Fruit fly (Drosophila melanogaster) whole organism, embryonic: Measurements from ENCODE around the gene CG5359.
A peak's percentile ranks its signal among the peaks of the same experiment; 100 is the strongest.

ENCODE experiments used
- Adf1 ChIP-seq: fragments of 200-800 bp; sonication (Bioruptor generic); IDR thresholded peaks from 2 replicates; pipeline ENCODE4 v1.3.6; 2022; ENCODE audit warnings: missing biosample characterization, missing genetic modification characterization
- Asciz ChIP-seq: fragments of 200-800 bp; sonication (Bioruptor generic); optimal IDR thresholded peaks from 2 replicates; lab custom pipeline; 2017; ENCODE audit warnings: missing biosample characterization, mild to moderate bottlenecking, missing genetic modification characterization, missing genetic modification reagents
- Atf3 ChIP-seq: fragments of 200-800 bp; sonication (Bioruptor generic); optimal IDR thresholded peaks from 3 replicates; lab custom pipeline; 2016; ENCODE audit warnings: missing biosample characterization, missing genetic modification characterization
- BEAF-32 ChIP-seq: fragments of 200-800 bp; sonication (Bioruptor generic); optimal IDR thresholded peaks from 3 replicates; lab custom pipeline; 2017; ENCODE audit warnings: missing biosample characterization, missing genetic modification characterization, mild to moderate bottlenecking, moderate library complexity, missing genetic modification reagents
- CG10209 ChIP-seq: fragments of 200-800 bp; sonication (Bioruptor generic); optimal IDR thresholded peaks from 3 replicates; lab custom pipeline; 2017; ENCODE audit warnings: missing biosample characterization, mild to moderate bottlenecking, missing genetic modification characterization, missing genetic modification reagents
- CG10565 ChIP-seq: fragments of 200-800 bp; sonication (Bioruptor generic); optimal IDR thresholded peaks from 3 replicates; lab custom pipeline; 2016; ENCODE audit warnings: missing biosample characterization, mild to moderate bottlenecking, missing genetic modification characterization
- CG11247 ChIP-seq: fragments of 200-800 bp; sonication (Bioruptor generic); IDR thresholded peaks from 2 replicates; pipeline ENCODE4 v1.3.6; 2022; ENCODE audit warnings: missing biosample characterization, missing genetic modification characterization
- CG11723 ChIP-seq: fragments of 200-800 bp; sonication (Bioruptor generic); optimal IDR thresholded peaks from 2 replicates; lab custom pipeline; 2017; ENCODE audit warnings: missing biosample characterization, mild to moderate bottlenecking, missing genetic modification characterization
- CG12155 ChIP-seq: fragments of 200-800 bp; sonication (Bioruptor generic); optimal IDR thresholded peaks from 3 replicates; lab custom pipeline; 2016; ENCODE audit warnings: missing biosample characterization, missing genetic modification characterization
- CG13287 ChIP-seq: fragments of 200-800 bp; sonication (Bioruptor generic); IDR thresholded peaks from 2 replicates; pipeline ENCODE4 v1.3.6; 2022; ENCODE audit warnings: missing biosample characterization, missing genetic modification characterization; ENCODE audit not compliant: partially characterized antibody
- CG14441 ChIP-seq: fragments of 200-800 bp; sonication (Bioruptor generic); IDR thresholded peaks from 2 replicates; pipeline ENCODE4 v1.3.6; 2022; ENCODE audit warnings: missing biosample characterization, missing genetic modification characterization
- CG14667 ChIP-seq: fragments of 200-800 bp; sonication (Bioruptor generic); IDR thresholded peaks from 2 replicates; pipeline ENCODE4 v1.3.6; 2022; ENCODE audit warnings: missing biosample characterization, missing genetic modification characterization
- CG1602 ChIP-seq: fragments of 200-800 bp; sonication (Bioruptor generic); optimal IDR thresholded peaks from 3 replicates; lab custom pipeline; 2016; ENCODE audit warnings: missing biosample characterization, missing genetic modification characterization
- CG1603 ChIP-seq: fragments of 200-800 bp; sonication (Bioruptor generic); optimal IDR thresholded peaks from 2 replicates; lab custom pipeline; 2019; ENCODE audit warnings: missing biosample characterization, mild to moderate bottlenecking, missing genetic modification characterization, moderate library complexity
- CG17568 ChIP-seq: fragments of 200-800 bp; sonication (Bioruptor generic); optimal IDR thresholded peaks from 2 replicates; lab custom pipeline; 2018; ENCODE audit warnings: missing biosample characterization, mild to moderate bottlenecking, missing genetic modification characterization, moderate library complexity
- CG18011 ChIP-seq: fragments of 200-800 bp; sonication (Bioruptor generic); optimal IDR thresholded peaks from 2 replicates; lab custom pipeline; 2017; ENCODE audit warnings: missing biosample characterization, missing genetic modification characterization, mild to moderate bottlenecking, moderate library complexity, missing genotype
- CG18764 ChIP-seq: fragments of 200-800 bp; sonication (Bioruptor generic); optimal IDR thresholded peaks from 3 replicates; lab custom pipeline; 2016; ENCODE audit warnings: missing biosample characterization, missing genetic modification characterization
- CG31388 ChIP-seq: fragments of 200-800 bp; sonication (Bioruptor generic); optimal IDR thresholded peaks from 2 replicates; lab custom pipeline; 2016; ENCODE audit warnings: missing biosample characterization, missing genetic modification characterization
- CG43689 ChIP-seq: fragments of 200-800 bp; sonication (Bioruptor generic); IDR thresholded peaks from 2 replicates; pipeline ENCODE4 v1.3.6; 2022; ENCODE audit warnings: missing biosample characterization, missing genetic modification characterization
- CG4707 ChIP-seq: fragments of 200-800 bp; sonication (Bioruptor generic); optimal IDR thresholded peaks from 2 replicates; lab custom pipeline; 2018; ENCODE audit warnings: missing biosample characterization, mild to moderate bottlenecking, missing genetic modification characterization, moderate library complexity
- CG5953 ChIP-seq: fragments of 200-800 bp; sonication (Bioruptor generic); IDR thresholded peaks from 2 replicates; pipeline ENCODE4 v1.3.6; 2022; ENCODE audit warnings: missing biosample characterization, missing genetic modification characterization
- CG6813 ChIP-seq: fragments of 200-800 bp; sonication (Bioruptor generic); optimal IDR thresholded peaks from 2 replicates; lab custom pipeline; 2017; ENCODE audit warnings: missing biosample characterization, missing genetic modification characterization, mild to moderate bottlenecking, moderate library complexity, missing genetic modification reagents
- CG9437 ChIP-seq: fragments of 200-800 bp; sonication (Bioruptor generic); optimal IDR thresholded peaks from 2 replicates; lab custom pipeline; 2018; ENCODE audit warnings: missing biosample characterization, mild to moderate bottlenecking, missing genetic modification characterization
- Dbx ChIP-seq: fragments of 200-800 bp; sonication (Bioruptor generic); IDR thresholded peaks from 3 replicates; pipeline ENCODE4 v1.3.6; 2022; ENCODE audit warnings: missing biosample characterization, missing genetic modification characterization
- Ets65A ChIP-seq: fragments of 200-800 bp; sonication (Bioruptor generic); peaks from one replicate; lab custom pipeline; 2016; ENCODE audit warnings: missing biosample characterization, missing genetic modification characterization
- Ets97D ChIP-seq: fragments of 200-800 bp; sonication (Bioruptor generic); optimal IDR thresholded peaks from 3 replicates; lab custom pipeline; 2016; ENCODE audit warnings: missing biosample characterization, missing genetic modification characterization
- HLH3B ChIP-seq: fragments of 200-800 bp; sonication (Bioruptor generic); IDR thresholded peaks from 2 replicates; pipeline ENCODE4 v1.3.6; 2022; ENCODE audit warnings: missing biosample characterization, missing genetic modification characterization
- Hr3 ChIP-seq: fragments of 200-800 bp; sonication (Bioruptor generic); optimal IDR thresholded peaks from 3 replicates; lab custom pipeline; 2016; ENCODE audit warnings: missing biosample characterization, missing genetic modification characterization
- Lhr ChIP-seq: fragments of 200-800 bp; sonication (Bioruptor generic); optimal IDR thresholded peaks from 3 replicates; lab custom pipeline; 2017; ENCODE audit warnings: mild to moderate bottlenecking, missing biosample characterization, missing genetic modification reagents, missing genetic modification characterization
- Myb ChIP-seq: fragments of 200-800 bp; sonication (Bioruptor generic); optimal IDR thresholded peaks from 2 replicates; lab custom pipeline; 2016; ENCODE audit warnings: missing biosample characterization, missing genetic modification characterization
- Nf-YC ChIP-seq: fragments of 200-800 bp; optimal IDR thresholded peaks from 3 replicates; lab custom pipeline; 2019; ENCODE audit warnings: missing biosample characterization, mild to moderate bottlenecking, missing genetic modification characterization, moderate library complexity
- Optix ChIP-seq: fragments of 200-800 bp; sonication (Bioruptor generic); IDR thresholded peaks from 3 replicates; pipeline ENCODE4 v1.3.6; 2022; ENCODE audit warnings: missing biosample characterization, missing genetic modification characterization
- Taf1 ChIP-seq: fragments of 200-800 bp; sonication (Bioruptor generic); IDR thresholded peaks from 2 replicates; pipeline ENCODE4 v1.3.6; 2022; ENCODE audit warnings: missing biosample characterization, missing genetic modification characterization
- bbx ChIP-seq: fragments of 200-800 bp; sonication (Bioruptor generic); IDR thresholded peaks from 2 replicates; pipeline ENCODE4 v1.3.6; 2022; ENCODE audit warnings: missing biosample characterization, missing genetic modification characterization; ENCODE audit not compliant: partially characterized antibody
- dan ChIP-seq: fragments of 200-800 bp; sonication (Bioruptor generic); IDR thresholded peaks from 2 replicates; pipeline ENCODE4 v1.3.6; 2022; ENCODE audit warnings: missing biosample characterization, missing genetic modification characterization
- dpn ChIP-seq, 2 experiments: fragments of 200-800 bp; sonication (Bioruptor generic); optimal IDR thresholded peaks; 3 replicates each; lab custom pipeline; 2016; ENCODE audit warnings: missing biosample characterization in 2 of 2, missing genetic modification characterization in 2 of 2
- fd64A ChIP-seq: fragments of 200-800 bp; sonication (Bioruptor generic); optimal IDR thresholded peaks from 3 replicates; lab custom pipeline; 2018; ENCODE audit warnings: missing biosample characterization, mild to moderate bottlenecking, missing genetic modification characterization
- insv ChIP-seq, 2 experiments: fragments of 200-800 bp; sonication (Bioruptor generic); optimal IDR thresholded peaks; 3 replicates each; lab custom pipeline; 2016 to 2018; ENCODE audit warnings: missing biosample characterization in 2 of 2, missing genetic modification characterization in 2 of 2
- nau ChIP-seq: fragments of 200-800 bp; sonication (Bioruptor generic); optimal IDR thresholded peaks from 3 replicates; lab custom pipeline; 2017; ENCODE audit warnings: missing biosample characterization, mild to moderate bottlenecking, missing genetic modification characterization, missing genetic modification reagents
- nerfin-1 ChIP-seq: fragments of 200-800 bp; sonication (Bioruptor generic); optimal IDR thresholded peaks from 3 replicates; lab custom pipeline; 2019; ENCODE audit warnings: missing biosample characterization, mild to moderate bottlenecking, missing genetic modification characterization, moderate library complexity
- phol ChIP-seq: fragments of 200-800 bp; sonication (Bioruptor generic); optimal IDR thresholded peaks from 3 replicates; lab custom pipeline; 2018; ENCODE audit warnings: missing biosample characterization, mild to moderate bottlenecking, missing genetic modification characterization, moderate library complexity
- prd ChIP-seq, 3 experiments: fragments of >200 bp in 2 of 3; fragments of 200-800 bp in 1 of 3; sonication (Bioruptor generic) in 1 of 3; optimal IDR thresholded peaks in 2 of 3; IDR thresholded peaks in 1 of 3; 2 replicates in 2 of 3; 3 replicates in 1 of 3; pipeline versions ENCODE4 v1.3.6 to Lab custom; 2017 to 2022; ENCODE audit warnings: missing biosample characterization in 1 of 3, missing genetic modification characterization in 1 of 3
- row ChIP-seq: fragments of 200-800 bp; sonication (Bioruptor generic); IDR thresholded peaks from 3 replicates; pipeline ENCODE4 v1.3.6; 2022; ENCODE audit warnings: missing biosample characterization, missing genetic modification characterization
- sens ChIP-seq: fragments of 200-800 bp; sonication (Bioruptor generic); peaks from one replicate; lab custom pipeline; 2016; ENCODE audit warnings: missing biosample characterization, missing genetic modification characterization
- shn ChIP-seq: fragments of 200-800 bp; sonication (Bioruptor generic); optimal IDR thresholded peaks from 3 replicates; lab custom pipeline; 2016; ENCODE audit warnings: missing biosample characterization, missing genetic modification characterization
- sim ChIP-seq: fragments of 200-800 bp; sonication (Bioruptor generic); IDR thresholded peaks from 2 replicates; pipeline ENCODE4 v1.3.6; 2022; ENCODE audit warnings: missing biosample characterization, missing genetic modification characterization
- stc ChIP-seq: fragments of 200-800 bp; sonication (Bioruptor generic); IDR thresholded peaks from 2 replicates; pipeline ENCODE4 v1.3.6; 2022; ENCODE audit warnings: missing biosample characterization, missing genetic modification characterization
- tap ChIP-seq: fragments of 200-800 bp; optimal IDR thresholded peaks from 3 replicates; lab custom pipeline; 2019; ENCODE audit warnings: missing biosample characterization, mild to moderate bottlenecking, missing genetic modification characterization, moderate library complexity
- vvl ChIP-seq: fragments of 200-800 bp; sonication (Bioruptor generic); IDR thresholded peaks from 2 replicates; pipeline ENCODE4 v1.3.6; 2022; ENCODE audit warnings: missing biosample characterization, missing genetic modification characterization
- zen2 ChIP-seq: fragments of 200-800 bp; sonication (Bioruptor generic); IDR thresholded peaks from 3 replicates; pipeline ENCODE4 v1.3.6; 2022; ENCODE audit warnings: missing biosample characterization, missing genetic modification characterization; ENCODE audit not compliant: partially characterized antibody

CG5359 gene

DNA sequence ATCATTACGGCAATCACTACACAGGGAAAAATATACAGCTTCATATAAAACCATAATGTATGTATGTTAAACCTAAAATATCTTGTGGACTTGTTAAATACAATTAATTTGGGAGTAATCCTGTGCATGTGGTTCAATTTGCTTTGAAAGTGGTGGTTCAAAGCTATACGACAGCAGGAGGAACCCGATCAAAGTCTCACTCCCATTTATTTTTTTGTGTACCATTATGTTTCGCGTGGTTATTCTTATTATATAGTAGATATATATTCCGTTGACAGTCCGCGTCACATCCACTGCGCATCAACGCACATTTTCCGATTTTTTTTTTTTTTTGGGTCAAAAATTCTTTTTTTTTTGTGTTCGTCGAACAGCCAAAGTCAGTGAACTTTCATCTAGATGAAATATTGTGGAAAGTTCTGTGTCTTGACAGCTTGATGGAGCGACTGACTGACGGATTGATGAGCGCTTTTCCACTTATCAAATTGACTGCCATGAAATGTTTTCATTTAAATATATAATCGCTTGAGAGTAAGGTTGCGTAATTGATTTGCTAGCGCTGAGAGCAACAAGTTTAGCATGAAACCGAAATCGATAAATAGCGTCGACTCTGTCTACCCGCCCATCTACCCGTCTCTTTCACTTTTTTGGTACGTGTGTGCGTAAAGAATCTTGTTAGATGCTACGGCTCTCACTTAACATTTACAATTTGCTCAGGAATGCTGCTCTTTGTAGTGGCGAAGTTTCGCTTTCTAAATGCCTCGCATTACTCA lies 32.1 kb upstream of the CG5359 start (continued):
- TF ChIP-seq phol (tag; lab: Kevin White, UChicago), result peak; percentile 24
- TF ChIP-seq Nf-YC (tag; lab: Kevin White, UChicago), result no peak
- TF ChIP-seq Ets97D (GFP tag; lab: Kevin White, UChicago), result no peak
- TF ChIP-seq nerfin-1, result no peak
- TF ChIP-seq row (GFP tag; lab: Robert Waterston, UW), result no peak; the same call in 2 of the 3 replicates
- no peak for TF ChIP-seq CG12155
- no peak for TF ChIP-seq CG18011 (GFP tag; lab: Kevin White, UChicago)
- peak; percentile 30 for TF ChIP-seq CG1603
- no peak for TF ChIP-seq Hr3 (GFP tag; lab: Kevin White, UChicago)
- TF ChIP-seq CG13287 (GFP tag; lab: Robert Waterston, UW), result no peak
- TF ChIP-seq CG6813 (GFP tag; lab: Kevin White, UChicago), result no peak
- TF ChIP-seq BEAF-32, result no peak
- TF ChIP-seq Ets65A (GFP tag; lab: Kevin White, UChicago), result peak; percentile 80
- no peak for TF ChIP-seq Adf1 (GFP tag; lab: Robert Waterston, UW)
- TF ChIP-seq CG14441 (GFP tag; lab: Robert Waterston, UW), result no peak
- TF ChIP-seq CG14667, result no peak
- no peak for TF ChIP-seq nau
- peak; percentile 8 for TF ChIP-seq tap
- TF ChIP-seq CG1602 (GFP tag; lab: Kevin White, UChicago), result no peak
- TF ChIP-seq CG11723 (GFP tag; lab: Kevin White, UChicago), result no peak
- no peak for TF ChIP-seq CG10565 (GFP tag; lab: Kevin White, UChicago)
- no peak for TF ChIP-seq CG10209
- no peak for TF ChIP-seq HLH3B (GFP tag; lab: Robert Waterston, UW)
- TF ChIP-seq sens, result peak; percentile 86
- no peak for TF ChIP-seq CG4707 (GFP tag; lab: Kevin White, UChicago)
- no peak for TF ChIP-seq shn (GFP tag; lab: Kevin White, UChicago)
- TF ChIP-seq Taf1 (GFP tag; lab: Robert Waterston, UW), result no peak
- no peak for TF ChIP-seq CG17568 (GFP tag; lab: Kevin White, UChicago)
- TF ChIP-seq dan, result no peak
- TF ChIP-seq Atf3 (GFP tag; lab: Kevin White, UChicago), result no peak
- no peak for TF ChIP-seq prd (optimal IDR thresholded peaks at IDR 0.05; lab: Kevin White, UChicago)
- TF ChIP-seq prd (GFP tag; IDR thresholded peaks at IDR 0.05; lab: Robert Waterston, UW), result peak; percentile 25; the same call in 1 of the 3 replicates
- no peak for TF ChIP-seq bbx (GFP tag; lab: Robert Waterston, UW)
- TF ChIP-seq CG9437 (GFP tag; lab: Kevin White, UChicago), result no peak
- no peak for TF ChIP-seq vvl (GFP tag; lab: Robert Waterston, UW)
- TF ChIP-seq dpn (GFP tag; optimal IDR thresholded peaks at IDR 0.05; lab: Kevin White, UChicago), result no peak
- TF ChIP-seq CG43689 (GFP tag; lab: Robert Waterston, UW), result no peak
- no peak for TF ChIP-seq Lhr (GFP tag; lab: Kevin White, UChicago)
- TF ChIP-seq insv (GFP tag; optimal IDR thresholded peaks at IDR 0.05; lab: Kevin White, UChicago), result no peak
- no peak for TF ChIP-seq CG31388 (GFP tag; lab: Kevin White, UChicago)
- TF ChIP-seq stc (GFP tag; lab: Robert Waterston, UW), result no peak
- TF ChIP-seq Asciz (GFP tag; lab: Kevin White, UChicago), result no peak
- TF ChIP-seq CG18764 (GFP tag; lab: Kevin White, UChicago), result no peak
- no peak for TF ChIP-seq Myb (GFP tag; lab: Kevin White, UChicago)
- no peak for TF ChIP-seq Dbx
- no peak for TF ChIP-seq fd64A (GFP tag; lab: Kevin White, UChicago)
- no peak for TF ChIP-seq CG11247
- no peak for TF ChIP-seq CG5953 (GFP tag; lab: Robert Waterston, UW)
- TF ChIP-seq sim (GFP tag; lab: Robert Waterston, UW), result no peak
- no peak for TF ChIP-seq zen2 (GFP tag; lab: Robert Waterston, UW)
- TF ChIP-seq Optix (GFP tag; lab: Robert Waterston, UW), result no peak
